Worm (Caenorhabditis elegans) whole organism, young adult: Measurements from ENCODE around the gene dnpp-1.
A peak's percentile ranks its signal among the peaks of the same experiment; 100 is the strongest.

Experiments used
- B0336.3 ChIP-seq: fragments of 200-800 bp; sonication (Bioruptor generic); IDR thresholded peaks from 2 replicates; pipeline ENCODE4 v1.3.6; 2022; ENCODE audit warnings: missing genetic modification characterization, missing compliant biosample characterization
- D2030.7 ChIP-seq: fragments of 200-800 bp; sonication (Bioruptor generic); IDR thresholded peaks from 2 replicates; pipeline ENCODE4 v1.3.6; 2022; ENCODE audit warnings: missing genetic modification reagents, missing genetic modification characterization, missing compliant biosample characterization
- F39B2.1 ChIP-seq: fragments of 200-800 bp; sonication (Bioruptor generic); IDR thresholded peaks from 2 replicates; pipeline ENCODE4 v1.3.6; 2022; ENCODE audit warnings: missing genetic modification reagents, missing genetic modification characterization, missing compliant biosample characterization
- F55B11.4 ChIP-seq: sonication (generic microtip); optimal IDR thresholded peaks from 2 replicates; lab custom pipeline; 2016; ENCODE audit warnings: missing compliant biosample characterization, missing genetic modification characterization, borderline replicate concordance; ENCODE audit not compliant: insufficient read depth
- K12H6.12 ChIP-seq: fragments of 200-800 bp; sonication (Bioruptor generic); optimal IDR thresholded peaks from 2 replicates; lab custom pipeline; 2018; ENCODE audit warnings: mild to moderate bottlenecking, missing genetic modification characterization, missing compliant biosample characterization
- T07F8.4 ChIP-seq: sonication (generic microtip); optimal IDR thresholded peaks from 2 replicates; lab custom pipeline; 2016; ENCODE audit warnings: mild to moderate bottlenecking, missing genetic modification characterization, moderate library complexity, missing compliant biosample characterization
- T26A5.8 ChIP-seq: sonication (generic microtip); optimal IDR thresholded peaks from 2 replicates; lab custom pipeline; 2016; ENCODE audit warnings: missing genetic modification characterization, missing compliant biosample characterization
- Y95B8A.8 ChIP-seq: fragments of 200-800 bp; sonication (Bioruptor generic); IDR thresholded peaks from 2 replicates; pipeline ENCODE4 v1.3.6; 2022; ENCODE audit warnings: missing genetic modification reagents, missing genetic modification characterization, missing compliant biosample characterization
- ZK185.1 ChIP-seq: sonication (generic microtip); optimal IDR thresholded peaks from 2 replicates; lab custom pipeline; 2016; ENCODE audit warnings: mild to moderate bottlenecking, missing genetic modification characterization, missing compliant biosample characterization; ENCODE audit not compliant: poor library complexity, severe bottlenecking
- akir-1 ChIP-seq: fragments of 200-800 bp; sonication (Bioruptor generic); optimal IDR thresholded peaks from 2 replicates; lab custom pipeline; 2018; ENCODE audit warnings: mild to moderate bottlenecking, missing genetic modification characterization, moderate library complexity, missing compliant biosample characterization
- athp-1 ChIP-seq: sonication (generic microtip); optimal IDR thresholded peaks from 2 replicates; lab custom pipeline; 2017; ENCODE audit warnings: mild to moderate bottlenecking, missing genetic modification characterization, missing compliant biosample characterization
- attf-6 ChIP-seq: fragments of 200-800 bp; sonication (Bioruptor generic); IDR thresholded peaks from 2 replicates; pipeline ENCODE4 v1.3.6; 2022; ENCODE audit warnings: missing genetic modification reagents, missing genetic modification characterization, missing compliant biosample characterization
- bed-2 ChIP-seq: fragments of 200-800 bp; sonication (Bioruptor generic); IDR thresholded peaks from 2 replicates; pipeline ENCODE4 v1.3.6; 2022; ENCODE audit warnings: missing genetic modification reagents, missing genetic modification characterization, missing compliant biosample characterization
- cebp-1 ChIP-seq, 2 experiments: fragments of 200-800 bp in 1 of 2; sonication (Bioruptor generic) in 1 of 2; sonication (generic microtip) in 1 of 2; IDR thresholded peaks in 1 of 2; optimal IDR thresholded peaks in 1 of 2; 2 replicates each; pipeline versions ENCODE4 v1.3.6 to Lab custom; 2017 to 2022; ENCODE audit warnings: missing compliant biosample characterization in 2 of 2, missing genetic modification characterization in 2 of 2, mild to moderate bottlenecking in 1 of 2, missing genetic modification reagents in 1 of 2, moderate library complexity in 1 of 2
- ceh-40 ChIP-seq: fragments of 200-800 bp; sonication (Bioruptor generic); IDR thresholded peaks from 2 replicates; pipeline ENCODE4 v1.3.6; 2022; ENCODE audit warnings: missing genetic modification characterization, missing compliant biosample characterization
- ceh-58 ChIP-seq: fragments of 200-800 bp; sonication (Bioruptor generic); IDR thresholded peaks from 2 replicates; pipeline ENCODE4 v1.3.6; 2022; ENCODE audit warnings: missing genetic modification characterization, missing compliant biosample characterization
- dox-1 ChIP-seq: fragments of 200-800 bp; sonication (Bioruptor generic); IDR thresholded peaks from 2 replicates; pipeline ENCODE4 v1.3.6; 2022; ENCODE audit warnings: missing genetic modification reagents, missing genetic modification characterization, missing compliant biosample characterization
- egl-18 ChIP-seq: fragments of 200-800 bp; sonication (Bioruptor generic); IDR thresholded peaks from 2 replicates; pipeline ENCODE4 v1.3.6; 2022; ENCODE audit warnings: missing genetic modification reagents, missing genetic modification characterization, missing compliant biosample characterization
- egl-44 ChIP-seq: fragments of 200-800 bp; sonication (Bioruptor generic); IDR thresholded peaks from 2 replicates; pipeline ENCODE4 v1.3.6; 2022; ENCODE audit warnings: missing genetic modification reagents, missing genetic modification characterization, missing compliant biosample characterization
- hlh-12 ChIP-seq: sonication (generic microtip); optimal IDR thresholded peaks from 2 replicates; lab custom pipeline; 2016; ENCODE audit warnings: missing genetic modification characterization, missing compliant biosample characterization
- hlh-26 ChIP-seq: fragments of 200-800 bp; sonication (Bioruptor generic); conservative IDR thresholded peaks from 2 replicates; pipeline ENCODE4 v1.3.6; 2022; ENCODE audit warnings: missing genetic modification reagents, missing genetic modification characterization, missing compliant biosample characterization
- hmg-1.2 ChIP-seq: fragments of 200-800 bp; sonication (Bioruptor generic); IDR thresholded peaks from 2 replicates; pipeline ENCODE4 v1.3.6; 2022; ENCODE audit warnings: missing genetic modification reagents, missing genetic modification characterization, missing compliant biosample characterization
- lin-35 ChIP-seq, 3 experiments: fragments of 150-350 bp in 2 of 3; sonication (generic microtip) in 1 of 3; optimal IDR thresholded peaks; 2 replicates each; lab custom pipeline; 2014 to 2018; ENCODE audit warnings: missing biosample characterization in 3 of 3, missing genetic modification characterization in 3 of 3, missing genetic modification reagents in 3 of 3
- lin-40 ChIP-seq: sonication (generic microtip); optimal IDR thresholded peaks from 2 replicates; lab custom pipeline; 2016; ENCODE audit warnings: missing genetic modification characterization, mild to moderate bottlenecking, missing compliant biosample characterization, missing genotype, missing genetic modification reagents
- lin-54 ChIP-seq: fragments of 200-800 bp; sonication (Bioruptor generic); optimal IDR thresholded peaks from 2 replicates; lab custom pipeline; 2018; ENCODE audit warnings: mild to moderate bottlenecking, missing genetic modification characterization, missing compliant biosample characterization
- mel-28 ChIP-seq: sonication (generic microtip); optimal IDR thresholded peaks from 2 replicates; lab custom pipeline; 2016; ENCODE audit warnings: borderline replicate concordance, mild to moderate bottlenecking, missing genetic modification characterization, missing compliant biosample characterization
- nfya-2 ChIP-seq: fragments of 200-800 bp; sonication (Bioruptor generic); IDR thresholded peaks from 2 replicates; pipeline ENCODE4 v1.3.6; 2022; ENCODE audit warnings: missing genetic modification reagents, missing genetic modification characterization, missing compliant biosample characterization
- nfyb-1 ChIP-seq: fragments of 200-800 bp; sonication (Bioruptor generic); IDR thresholded peaks from 2 replicates; pipeline ENCODE4 v1.3.6; 2022; ENCODE audit warnings: missing genetic modification reagents, missing genetic modification characterization, missing compliant biosample characterization
- nhr-80 ChIP-seq: sonication (generic microtip); optimal IDR thresholded peaks from 2 replicates; lab custom pipeline; 2016; ENCODE audit warnings: missing genetic modification characterization, missing compliant biosample characterization
- nhr-90 ChIP-seq: sonication (generic microtip); optimal IDR thresholded peaks from 2 replicates; lab custom pipeline; 2016; ENCODE audit warnings: missing genotype, mild to moderate bottlenecking, missing genetic modification characterization, missing compliant biosample characterization
- pha-4 ChIP-seq: fragments of 150-350 bp; sonication (generic microtip); optimal IDR thresholded peaks from 2 replicates; lab custom pipeline; 2014; ENCODE audit warnings: missing biosample characterization, missing genetic modification reagents, missing genetic modification characterization
- rec-8 ChIP-seq, 2 experiments: sonication (generic microtip); optimal IDR thresholded peaks; 2 replicates each; lab custom pipeline; 2016; ENCODE audit warnings: mild to moderate bottlenecking in 2 of 2, missing genetic modification characterization in 2 of 2, missing genetic modification reagents in 2 of 2, missing genotype in 2 of 2, missing biosample characterization in 1 of 2, missing compliant biosample characterization in 1 of 2, moderate library complexity in 1 of 2
- repo-1 ChIP-seq: sonication (generic microtip); optimal IDR thresholded peaks from 2 replicates; lab custom pipeline; 2017; ENCODE audit warnings: mild to moderate bottlenecking, missing genetic modification characterization, missing compliant biosample characterization
- rpc-1 ChIP-seq, 2 experiments: fragments of 150-350 bp in 1 of 2; sonication (generic microtip) in 1 of 2; optimal IDR thresholded peaks; 2 replicates each; lab custom pipeline; 2014 to 2018; ENCODE audit warnings: missing biosample characterization in 1 of 2, missing genetic modification characterization in 1 of 2, missing genetic modification reagents in 1 of 2, missing genotype in 1 of 2
- sdz-38 ChIP-seq: sonication (generic microtip); optimal IDR thresholded peaks from 2 replicates; lab custom pipeline; 2016; ENCODE audit warnings: missing genotype, missing genetic modification characterization, missing compliant biosample characterization
- tbp1 ChIP-seq: fragments of 200-800 bp; sonication (Bioruptor generic); optimal IDR thresholded peaks from 2 replicates; lab custom pipeline; 2018; ENCODE audit warnings: mild to moderate bottlenecking, missing genetic modification characterization, missing compliant biosample characterization
- tbx-9 ChIP-seq: sonication (generic microtip); optimal IDR thresholded peaks from 2 replicates; lab custom pipeline; 2016; ENCODE audit warnings: borderline replicate concordance, missing genetic modification characterization, inconsistent platforms, missing compliant biosample characterization
- tlf-1 ChIP-seq: fragments of 200-800 bp; sonication (Bioruptor generic); optimal IDR thresholded peaks from 2 replicates; lab custom pipeline; 2018; ENCODE audit warnings: mild to moderate bottlenecking, missing genetic modification characterization, missing compliant biosample characterization
- xnd-1 ChIP-seq: sonication (generic microtip); optimal IDR thresholded peaks from 2 replicates; lab custom pipeline; 2016; ENCODE audit warnings: missing genotype, missing genetic modification reagents, missing genetic modification characterization, missing compliant biosample characterization
- zfh-2 ChIP-seq: fragments of 200-800 bp; sonication (Bioruptor generic); conservative IDR thresholded peaks from 2 replicates; pipeline ENCODE4 v1.3.6; 2022; ENCODE audit warnings: missing genetic modification reagents, missing genetic modification characterization, missing compliant biosample characterization
- ztf-18 ChIP-seq: sonication (generic microtip); optimal IDR thresholded peaks from 2 replicates; lab custom pipeline; 2016; ENCODE audit warnings: missing genotype, mild to moderate bottlenecking, missing genetic modification characterization, missing compliant biosample characterization
- ztf-22 ChIP-seq: fragments of 200-800 bp; sonication (Bioruptor generic); optimal IDR thresholded peaks from 2 replicates; lab custom pipeline; 2018; ENCODE audit warnings: mild to moderate bottlenecking, missing genetic modification characterization, moderate library complexity, missing compliant biosample characterization
- ztf-6 ChIP-seq: fragments of 200-800 bp; sonication (Bioruptor generic); IDR thresholded peaks from 2 replicates; pipeline ENCODE4 v1.3.6; 2022; ENCODE audit warnings: missing genetic modification reagents, missing genetic modification characterization, missing compliant biosample characterization

The dnpp-1 gene

DNA sequence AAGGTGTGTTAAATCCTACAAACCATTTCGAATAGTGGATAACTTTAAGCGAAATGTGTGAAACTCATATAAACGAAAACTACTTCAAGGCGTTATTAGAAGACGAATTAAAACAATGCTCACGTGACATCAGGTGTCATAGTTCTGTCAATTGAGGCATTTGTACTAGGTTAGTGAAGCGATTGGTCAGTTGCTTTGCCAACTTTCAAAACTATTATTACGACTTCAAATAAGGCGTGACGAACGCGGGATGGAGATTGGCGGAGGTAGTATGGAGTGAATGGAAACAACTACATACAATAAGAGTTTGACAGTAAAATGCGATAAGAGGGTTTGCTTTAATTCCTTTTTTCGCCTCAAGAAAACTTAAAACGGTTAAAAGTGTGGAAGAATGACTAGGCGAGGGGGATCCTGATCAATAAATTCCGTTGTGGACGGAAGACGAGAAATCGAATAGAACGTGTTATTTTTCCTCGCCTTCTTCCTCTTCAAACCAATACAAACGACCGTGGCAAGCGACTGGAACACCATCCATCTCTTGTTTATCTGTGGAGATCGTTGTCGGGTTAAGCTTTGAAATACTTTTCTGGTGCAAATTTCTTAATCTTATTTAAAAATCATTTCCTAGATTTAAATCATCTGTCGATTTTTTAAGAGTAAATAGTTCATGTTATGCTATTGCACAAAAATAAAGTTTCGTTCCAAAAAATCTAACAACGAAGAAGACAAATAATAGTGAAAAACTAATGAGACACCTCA is 22.6 kb downstream of the dnpp-1 start:
- no peak for TF ChIP-seq tbp1 (GFP tag; lab: Kevin White, UChicago)
- peak; percentile 13; the same call in 1 of the 2 replicates for TF ChIP-seq Y95B8A.8 (GFP tag; lab: Robert Waterston, UW)
- no peak for TF ChIP-seq nfya-2 (GFP tag; lab: Robert Waterston, UW)
- TF ChIP-seq ztf-22 (GFP tag; lab: Kevin White, UChicago), result no peak
- peak; percentile 21 for TF ChIP-seq nhr-80 (tag; lab: Kevin White, UChicago)
- TF ChIP-seq F39B2.1 (GFP tag; lab: Robert Waterston, UW), result no peak
- TF ChIP-seq B0336.3 (GFP tag; lab: Robert Waterston, UW), result no peak
- no peak for TF ChIP-seq nhr-90 (tag; lab: Kevin White, UChicago)

DNA sequence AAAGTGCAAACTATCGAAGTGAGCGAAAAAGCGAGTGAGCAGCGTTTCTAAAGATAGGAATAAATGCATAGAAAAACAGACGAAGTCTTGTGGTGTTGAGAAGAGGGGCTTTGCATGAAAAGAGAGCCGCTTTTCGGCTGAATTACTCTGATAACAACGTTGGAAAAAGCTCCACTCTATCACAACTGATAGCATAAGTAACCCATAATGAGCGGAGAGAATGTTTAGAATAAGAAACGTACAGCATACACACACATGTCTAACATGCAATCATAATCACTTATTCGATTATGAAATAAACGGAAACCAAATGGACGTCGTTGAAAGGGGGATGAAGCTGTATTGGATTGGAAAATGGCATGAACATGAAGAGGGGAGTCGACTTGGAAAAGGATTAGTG is 23.3 kb downstream of the dnpp-1 start:
- TF ChIP-seq K12H6.12 (tag; lab: Kevin White, UChicago) (no peak), bed-2 (no peak), tlf-1 (GFP tag; lab: Kevin White, UChicago) (no peak), sdz-38 (tag; lab: Kevin White, UChicago) (no peak), tbx-9 (tag; lab: Kevin White, UChicago) (no peak), dox-1 (0 out of 2 replicates have a peak, but pooled peaks have one; percentile 9), T26A5.8 (tag; lab: Kevin White, UChicago) (no peak), ceh-58 (GFP tag; lab: Robert Waterston, UW) (no peak), nhr-80 (tag; lab: Kevin White, UChicago) (peak; percentile 46), lin-40 (tag; lab: Kevin White, UChicago) (no peak), ztf-6 (GFP tag; lab: Robert Waterston, UW) (no peak), lin-35 (GFP tag; optimal IDR thresholded peaks at IDR 0.05; lab: Kevin White, UChicago) (no peak), ceh-40 (no peak), akir-1 (GFP tag; lab: Kevin White, UChicago) (no peak), pha-4 (tag; lab: Kevin White, UChicago) (no peak), hlh-12 (tag; lab: Kevin White, UChicago) (no peak), ztf-22 (GFP tag; lab: Kevin White, UChicago) (no peak), egl-18 (GFP tag; lab: Robert Waterston, UW) (no peak), nfyb-1 (GFP tag; lab: Robert Waterston, UW) (no peak), tbp1 (GFP tag; lab: Kevin White, UChicago) (no peak), zfh-2 (GFP tag; lab: Robert Waterston, UW) (no peak), repo-1 (tag; lab: Kevin White, UChicago) (no peak), attf-6 (GFP tag; lab: Robert Waterston, UW) (no peak), cebp-1 (GFP tag; IDR thresholded peaks at IDR 0.05; lab: Robert Waterston, UW) (peak; percentile 21; the same call in 1 of the 2 replicates), cebp-1 (tag; optimal IDR thresholded peaks at IDR 0.05; lab: Kevin White, UChicago) (peak; percentile 64), athp-1 (tag; lab: Kevin White, UChicago) (no peak)

DNA sequence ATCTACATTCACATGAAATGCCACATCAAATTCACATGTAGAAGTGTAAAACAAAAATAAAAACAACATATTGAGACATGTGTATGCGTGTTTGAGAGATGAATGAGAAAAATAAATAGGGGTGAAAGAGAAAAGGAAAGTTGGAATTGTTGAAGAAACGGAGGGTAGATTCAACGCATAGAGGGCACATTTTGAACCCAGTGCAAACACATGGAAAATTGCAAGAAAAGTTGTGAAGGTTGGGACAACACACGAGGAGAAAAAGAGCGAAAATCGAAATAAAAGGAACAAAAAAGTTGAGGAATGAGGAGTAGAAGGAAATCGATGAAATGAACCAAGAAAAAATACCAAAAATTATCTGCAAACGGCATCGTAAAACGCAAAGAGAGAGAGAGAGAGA is 24.0 kb downstream of the dnpp-1 start:
- no peak for TF ChIP-seq xnd-1 (tag; lab: Kevin White, UChicago)
- TF ChIP-seq D2030.7 (GFP tag; lab: Robert Waterston, UW), result no peak
- no peak for TF ChIP-seq rec-8 (tag; optimal IDR thresholded peaks at IDR 0.05; lab: Kevin White, UChicago)
- no peak for TF ChIP-seq F55B11.4
- TF ChIP-seq lin-40 (tag; lab: Kevin White, UChicago), result no peak
- TF ChIP-seq rpc-1 (optimal IDR thresholded peaks at IDR 0.05; lab: Kevin White, UChicago), result no peak
- TF ChIP-seq rpc-1 (tag; optimal IDR thresholded peaks at IDR 0.05; lab: Kevin White, UChicago), result no peak
- no peak for TF ChIP-seq ZK185.1 (tag; lab: Kevin White, UChicago)
- no peak for TF ChIP-seq mel-28 (tag; lab: Kevin White, UChicago)
- no peak for TF ChIP-seq egl-44 (GFP tag; lab: Robert Waterston, UW)
- no peak for TF ChIP-seq T07F8.4
- no peak for TF ChIP-seq hmg-1.2 (GFP tag; lab: Robert Waterston, UW)
- no peak for TF ChIP-seq egl-18 (GFP tag; lab: Robert Waterston, UW)
- no peak for TF ChIP-seq hlh-26 (GFP tag; lab: Robert Waterston, UW)
- TF ChIP-seq lin-54, result no peak
- no peak for TF ChIP-seq ztf-18 (tag; lab: Kevin White, UChicago)
